Fruit fly (Drosophila melanogaster): ENCODE measurements around the gene Unc-76.

Unc-76 gene

DNA sequence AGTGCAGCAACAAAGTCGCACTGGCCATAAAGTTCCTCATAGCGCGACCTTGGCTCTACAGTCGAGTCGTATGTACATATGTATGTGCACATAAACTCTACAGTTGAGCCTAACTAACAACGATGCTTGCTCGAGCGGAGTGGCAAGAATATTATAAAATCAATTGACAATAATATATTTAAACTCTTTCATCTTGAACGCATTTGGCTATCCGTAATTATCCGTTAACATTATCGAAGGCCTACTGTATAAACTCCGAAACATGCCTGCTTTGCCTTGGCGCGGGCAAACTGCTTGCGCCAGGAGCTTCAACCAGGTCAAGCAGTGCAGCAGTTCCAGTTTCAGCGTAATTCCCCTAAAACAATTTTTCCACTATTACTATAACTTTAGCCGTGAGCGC, 28.2 kb downstream of the Unc-76 start:
- TF ChIP-seq rgr (GFP tag; optimal IDR thresholded peaks at IDR 0.05) (no peak), Mio (GFP tag; optimal IDR thresholded peaks at IDR 0.05) (no peak), dl (GFP tag; optimal IDR thresholded peaks at IDR 0.05; ENCODE audit: insufficient read depth in 1 of 2, partially characterized antibody in 2 of 2) (no peak), jim (GFP tag; optimal IDR thresholded peaks at IDR 0.05) (no peak), sage (GFP tag; optimal IDR thresholded peaks at IDR 0.05) (no peak), GATAd (GFP tag; optimal IDR thresholded peaks at IDR 0.05) (no peak), dsf (GFP tag; optimal IDR thresholded peaks at IDR 0.05; ENCODE audit: borderline replicate concordance) (no peak), Myc (optimal IDR thresholded peaks at IDR 0.05) (no peak), Rel (GFP tag; optimal IDR thresholded peaks at IDR 0.05) (no peak), Rel (tag; optimal IDR thresholded peaks at IDR 0.05) (no peak), ey (GFP tag; optimal IDR thresholded peaks at IDR 0.05) (no peak), foxo (GFP tag; optimal IDR thresholded peaks at IDR 0.05) (no peak), lola (GFP tag; optimal IDR thresholded peaks at IDR 0.05) (no peak), br (GFP tag; optimal IDR thresholded peaks at IDR 0.05) (no peak), h (GFP tag; optimal IDR thresholded peaks at IDR 0.05) (no peak), tai (GFP tag; optimal IDR thresholded peaks at IDR 0.05) (no peak), Sp1 (GFP tag; optimal IDR thresholded peaks at IDR 0.05) (no peak)

DNA sequence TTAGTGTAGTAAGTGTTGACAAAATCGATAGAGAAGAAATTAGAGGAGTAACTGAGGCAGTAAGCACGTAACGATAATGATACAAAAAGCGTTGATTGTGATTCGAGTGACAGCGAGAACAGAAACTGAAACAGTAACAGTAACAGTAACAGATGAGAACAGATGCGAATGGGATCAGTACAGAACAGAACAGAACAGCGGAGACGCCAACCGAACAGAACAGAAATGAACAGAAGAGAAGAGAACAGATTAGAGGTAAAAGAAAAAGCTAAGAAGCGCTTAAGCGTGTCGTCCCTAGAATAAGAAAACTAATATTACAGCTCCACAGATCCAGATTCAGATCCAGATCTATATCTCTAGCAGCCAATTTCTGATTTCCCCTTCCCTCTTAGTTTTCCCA, 32.2 kb downstream of the Unc-76 start:
- TF ChIP-seq sage (GFP tag; optimal IDR thresholded peaks at IDR 0.05): no peak
- no peak for TF ChIP-seq Mio (GFP tag; optimal IDR thresholded peaks at IDR 0.05)
- TF ChIP-seq Myc (optimal IDR thresholded peaks at IDR 0.05): peak; percentile 74
- no peak for TF ChIP-seq dsf (GFP tag; optimal IDR thresholded peaks at IDR 0.05; ENCODE audit: borderline replicate concordance)

dm6 chrX:2121716-2122601, 41.5 kb downstream of the Unc-76 start:
- TF ChIP-seq Hnf4 (GFP tag; optimal IDR thresholded peaks at IDR 0.05): peak; percentile 59
- TF ChIP-seq pan (optimal IDR thresholded peaks at IDR 0.05): no peak
- TF ChIP-seq CG9705 (GFP tag; optimal IDR thresholded peaks at IDR 0.05): peak; percentile 1
- no peak for TF ChIP-seq sv (GFP tag; optimal IDR thresholded peaks at IDR 0.05)
- TF ChIP-seq Hr83 (GFP tag; optimal IDR thresholded peaks at IDR 0.05; ENCODE audit: poor library complexity, severe bottlenecking): no peak
- no peak for TF ChIP-seq usp (GFP tag; optimal IDR thresholded peaks at IDR 0.05)
- TF ChIP-seq HLH106 (tag; optimal IDR thresholded peaks at IDR 0.05): peak; percentile 64
- peak; percentile 2 for TF ChIP-seq Jra (GFP tag; optimal IDR thresholded peaks at IDR 0.05)
- TF ChIP-seq Dif (GFP tag; optimal IDR thresholded peaks at IDR 0.05; ENCODE audit: partially characterized antibody): peak; percentile 56
- no peak for TF ChIP-seq CrebA (GFP tag; optimal IDR thresholded peaks at IDR 0.05; ENCODE audit: borderline replicate concordance)
- no peak for TF ChIP-seq CG32264 (GFP tag; optimal IDR thresholded peaks at IDR 0.05)
- TF ChIP-seq psq (GFP tag; optimal IDR thresholded peaks at IDR 0.05): peak; percentile 97
- TF ChIP-seq jim (GFP tag; optimal IDR thresholded peaks at IDR 0.05): no peak
- TF ChIP-seq Abd-B (GFP tag; optimal IDR thresholded peaks at IDR 0.05): no peak
- TF ChIP-seq Hr78 (GFP tag; optimal IDR thresholded peaks at IDR 0.05): no peak
- no peak for TF ChIP-seq dsf (GFP tag; optimal IDR thresholded peaks at IDR 0.05; ENCODE audit: borderline replicate concordance)
- peak; percentile 71 for TF ChIP-seq ey (GFP tag; optimal IDR thresholded peaks at IDR 0.05)
- peak; percentile 72 for TF ChIP-seq rgr (GFP tag; optimal IDR thresholded peaks at IDR 0.05)
- TF ChIP-seq OdsH (GFP tag; optimal IDR thresholded peaks at IDR 0.05): peak; percentile 67
- TF ChIP-seq foxo (GFP tag; optimal IDR thresholded peaks at IDR 0.05): peak in 1 of 2 experiments; percentile 79
- TF ChIP-seq lola (GFP tag; optimal IDR thresholded peaks at IDR 0.05): no peak
- TF ChIP-seq br (GFP tag; optimal IDR thresholded peaks at IDR 0.05): peak; percentile 62
- TF ChIP-seq Rel (GFP tag; optimal IDR thresholded peaks at IDR 0.05): no peak
- TF ChIP-seq Rel (tag; optimal IDR thresholded peaks at IDR 0.05): peak; percentile 45
- TF ChIP-seq GATAd (GFP tag; optimal IDR thresholded peaks at IDR 0.05): no peak
- TF ChIP-seq sage (GFP tag; optimal IDR thresholded peaks at IDR 0.05): no peak
- TF ChIP-seq woc (GFP tag; optimal IDR thresholded peaks at IDR 0.05): peak; percentile 77
- TF ChIP-seq Sp1 (GFP tag; optimal IDR thresholded peaks at IDR 0.05): peak; percentile 39
- TF ChIP-seq h (GFP tag; optimal IDR thresholded peaks at IDR 0.05): peak; percentile 76
- TF ChIP-seq N (GFP tag; optimal IDR thresholded peaks at IDR 0.05): no peak
- TF ChIP-seq Vsx2 (GFP tag; optimal IDR thresholded peaks at IDR 0.05; ENCODE audit: partially characterized antibody): peak; percentile 2
- no peak for TF ChIP-seq Mio (GFP tag; optimal IDR thresholded peaks at IDR 0.05)
- peak; percentile 61 for TF ChIP-seq brk (GFP tag; optimal IDR thresholded peaks at IDR 0.05)
- TF ChIP-seq Dfd (GFP tag; optimal IDR thresholded peaks at IDR 0.05): no peak
- no peak for TF ChIP-seq dmrt93B (GFP tag; optimal IDR thresholded peaks at IDR 0.05)
- TF ChIP-seq tai (GFP tag; optimal IDR thresholded peaks at IDR 0.05): no peak
- TF ChIP-seq dl (GFP tag; optimal IDR thresholded peaks at IDR 0.05; ENCODE audit: insufficient read depth in 1 of 2, partially characterized antibody in 2 of 2): no peak
- no peak for TF ChIP-seq Myc (optimal IDR thresholded peaks at IDR 0.05)
- TF ChIP-seq fru (GFP tag; optimal IDR thresholded peaks at IDR 0.05): peak; percentile 85
